Worm (Caenorhabditis elegans): Measurements from ENCODE around the gene mrps-31.

DNA sequence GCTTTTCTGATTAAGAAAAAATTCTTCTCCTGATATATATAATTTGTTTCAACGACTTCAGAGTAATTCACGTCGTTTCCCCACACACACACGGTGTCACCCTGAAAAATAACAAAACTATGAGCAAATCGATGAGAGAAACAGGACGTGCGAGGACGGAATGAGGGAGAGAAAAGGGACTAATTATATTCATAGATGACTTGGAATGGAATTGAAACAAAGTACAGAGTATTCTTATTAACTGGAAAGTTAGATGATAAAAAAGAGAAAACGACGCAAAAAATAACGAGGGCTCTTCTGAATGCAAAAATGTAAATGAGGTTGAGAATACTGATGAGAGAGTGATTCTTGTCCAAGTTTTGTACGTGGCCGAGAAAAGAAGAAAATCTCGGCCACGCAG is 40.2 kb upstream of the mrps-31 start, which contains the start of gene C46F11.6:
- TF ChIP-seq unc-62 (GFP tag; optimal IDR thresholded peaks at IDR 0.05) (no peak), egl-44 (GFP tag; IDR thresholded peaks at IDR 0.05) (no peak), nfya-2 (GFP tag; IDR thresholded peaks at IDR 0.05) (no peak), aptf-2 (GFP tag; conservative IDR thresholded peaks at IDR 0.05) (no peak), mcd-1 (GFP tag; IDR thresholded peaks at IDR 0.05) (no peak), lin-54 (GFP tag; optimal IDR thresholded peaks at IDR 0.05) (no peak), ztf-6 (GFP tag; IDR thresholded peaks at IDR 0.05) (no peak)
